Worm (Caenorhabditis elegans) whole organism, L4 larva: ENCODE measurements around the gene F58A4.6.

Source experiments
- D1046.2 ChIP-seq: fragments of 200-800 bp; sonication (Bioruptor generic); IDR thresholded peaks from 2 replicates; pipeline ENCODE4 v1.3.6; 2022; ENCODE audit warnings: missing genetic modification characterization, missing compliant biosample characterization
- aha-1 ChIP-seq: fragments of 150-350 bp; peaks from one replicate; lab custom pipeline; 2014; ENCODE audit warnings: missing biosample characterization, missing genetic modification characterization
- ces-1 ChIP-seq: fragments of 150-350 bp; sonication (generic microtip); optimal IDR thresholded peaks from 4 replicates; lab custom pipeline; 2014; ENCODE audit warnings: missing biosample characterization, missing genetic modification reagents, missing genetic modification characterization
- dmd-9 ChIP-seq: fragments of 200-800 bp; sonication (Bioruptor generic); IDR thresholded peaks from 2 replicates; pipeline ENCODE4 v1.3.6; 2022; ENCODE audit warnings: missing genetic modification reagents, missing genetic modification characterization, missing compliant biosample characterization
- lsy-2 ChIP-seq, 2 experiments: fragments of 150-350 bp in 1 of 2; sonication (generic microtip) in 1 of 2; optimal IDR thresholded peaks; 2 replicates each; lab custom pipeline; 2014 to 2017; ENCODE audit warnings: missing biosample characterization in 2 of 2, missing genetic modification characterization in 2 of 2
- unc-39 ChIP-seq: sonication (generic microtip); optimal IDR thresholded peaks from 2 replicates; lab custom pipeline; 2017; ENCODE audit warnings: missing biosample characterization, missing genetic modification characterization
- unc-62 ChIP-seq, 3 experiments: fragments of 150-350 bp in 1 of 3; sonication (generic microtip); optimal IDR thresholded peaks in 2 of 3; peaks in 1 of 3; 1 replicate in 1 of 3; 2 replicates in 2 of 3; lab custom pipeline; 2014 to 2017; ENCODE audit warnings: missing biosample characterization in 3 of 3, missing genetic modification characterization in 3 of 3, missing genetic modification reagents in 3 of 3, missing genotype in 1 of 3
- zip-2 ChIP-seq: fragments of 150-350 bp; optimal IDR thresholded peaks from 2 replicates; lab custom pipeline; 2014; ENCODE audit warnings: missing biosample characterization, missing genetic modification characterization

DNA sequence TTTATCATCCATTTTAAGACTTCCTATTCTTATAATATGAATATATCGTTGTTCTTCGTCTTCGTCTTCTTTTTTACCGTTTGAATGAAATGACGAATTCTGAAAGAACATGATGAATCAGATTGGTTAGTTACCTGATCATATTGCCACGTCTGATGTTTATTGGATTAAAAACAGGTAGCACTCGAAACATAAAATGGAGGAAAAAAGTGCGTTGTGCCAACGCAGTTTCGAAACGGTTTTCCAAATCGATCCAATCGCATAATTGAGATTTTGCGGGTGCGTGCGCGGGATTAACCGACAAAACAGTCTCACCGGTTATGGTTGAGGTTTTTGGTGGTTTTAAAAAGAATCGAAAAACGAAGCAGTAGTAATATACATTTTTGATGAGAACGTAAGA lies 18.7 kb upstream of the F58A4.6 start, which contains the start of gene rom-2:
- TF ChIP-seq ces-1 (GFP tag; lab: Kevin White, UChicago), result no peak
- no peak for TF ChIP-seq unc-39 (tag; lab: Kevin White, UChicago)
- TF ChIP-seq lsy-2 (tag; optimal IDR thresholded peaks at IDR 0.05; lab: Kevin White, UChicago), result no peak
- TF ChIP-seq dmd-9 (GFP tag; lab: Robert Waterston, UW), result no peak
- TF ChIP-seq unc-62 (GFP tag; optimal IDR thresholded peaks at IDR 0.05 in 1 of 2; lab: Kevin White, UChicago), result no peak
- no peak for TF ChIP-seq unc-62 (tag; optimal IDR thresholded peaks at IDR 0.05; lab: Kevin White, UChicago)
- TF ChIP-seq D1046.2 (GFP tag; lab: Robert Waterston, UW), result no peak
- no peak for TF ChIP-seq aha-1 (tag; lab: Kevin White, UChicago)
- no peak for TF ChIP-seq zip-2 (tag; lab: Kevin White, UChicago)
